Fruit fly (Drosophila melanogaster): ENCODE results near the gene CG18744.

DNA sequence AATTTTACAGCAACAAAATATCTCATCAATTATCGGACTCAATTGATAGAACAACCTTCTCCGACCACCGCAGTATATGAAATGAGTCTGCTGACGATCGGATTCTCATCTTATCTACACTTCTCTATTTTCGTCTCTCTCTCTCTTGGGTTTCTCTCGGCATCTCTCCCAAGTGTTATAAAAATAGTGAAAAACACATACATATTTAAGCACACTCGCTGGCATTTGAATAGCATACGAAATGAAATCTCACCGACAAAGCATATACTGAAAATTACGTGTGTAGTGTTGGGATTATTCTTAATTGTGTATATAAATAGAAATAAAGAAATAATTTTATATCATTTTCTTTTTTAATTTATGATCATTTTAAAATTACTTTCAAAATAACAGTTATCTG is 48.6 kb downstream of the CG18744 start, which contains the start of gene pyd3:
- TF ChIP-seq CG9948 (tag; optimal IDR thresholded peaks at IDR 0.05) (no peak), CG13204 (GFP tag; optimal IDR thresholded peaks at IDR 0.05) (no peak), rn (GFP tag; IDR thresholded peaks at IDR 0.05) (no peak), CG15710 (tag; optimal IDR thresholded peaks at IDR 0.05) (peak; percentile 14), CG4496 (GFP tag; IDR thresholded peaks at IDR 0.05) (peak; percentile 54; the same call in 1 of the 3 replicates), CG32121 (GFP tag; IDR thresholded peaks at IDR 0.05) (no peak), CG14655 (GFP tag; optimal IDR thresholded peaks at IDR 0.05) (peak; percentile 48), gl (tag; optimal IDR thresholded peaks at IDR 0.05) (no peak), fd96Ca (GFP tag; IDR thresholded peaks at IDR 0.05) (no peak), Ets98B (GFP tag; IDR thresholded peaks at IDR 0.05) (peak; percentile 50), D1 (tag; optimal IDR thresholded peaks at IDR 0.05) (no peak), CG8301 (tag; optimal IDR thresholded peaks at IDR 0.05) (peak; percentile 35), EcR (GFP tag; optimal IDR thresholded peaks at IDR 0.05) (no peak), CG10348 (GFP tag; IDR thresholded peaks at IDR 0.05) (no peak)
